Worm (Caenorhabditis elegans) whole organism, mixed stage, embryonic: ENCODE measurements around the gene alkb-8.

Experiments
- M03D4.4 ChIP-seq: sonication (generic microtip); optimal IDR thresholded peaks from 2 replicates; lab custom pipeline; 2017; ENCODE audit warnings: mild to moderate bottlenecking, missing genetic modification characterization, missing compliant biosample characterization
- bed-3 ChIP-seq: fragments of 200-800 bp; sonication (Bioruptor generic); optimal IDR thresholded peaks from 3 replicates; lab custom pipeline; 2018; ENCODE audit warnings: mild to moderate bottlenecking, missing genetic modification characterization, moderate library complexity, missing compliant biosample characterization
- blmp-1 ChIP-seq: fragments of 150-350 bp; optimal IDR thresholded peaks from 2 replicates; lab custom pipeline; 2014; ENCODE audit warnings: missing biosample characterization, missing genetic modification characterization
- ceh-39 ChIP-seq: fragments of 150-350 bp; optimal IDR thresholded peaks from 2 replicates; lab custom pipeline; 2014; ENCODE audit warnings: missing biosample characterization, missing genetic modification characterization
- ceh-43 ChIP-seq: fragments of 200-800 bp; sonication (Bioruptor generic); optimal IDR thresholded peaks from 2 replicates; lab custom pipeline; 2018; ENCODE audit warnings: mild to moderate bottlenecking, missing genetic modification characterization, moderate library complexity, missing compliant biosample characterization
- ceh-83 ChIP-seq: fragments of 200-800 bp; sonication (Bioruptor generic); optimal IDR thresholded peaks from 2 replicates; lab custom pipeline; 2018; ENCODE audit warnings: mild to moderate bottlenecking, missing genetic modification characterization, missing compliant biosample characterization
- ces-1 ChIP-seq: fragments of 150-350 bp; optimal IDR thresholded peaks from 2 replicates; lab custom pipeline; 2014; ENCODE audit warnings: missing biosample characterization, missing genetic modification reagents, missing genetic modification characterization
- cnd-1 ChIP-seq: fragments of 200-800 bp; sonication (Bioruptor generic); optimal IDR thresholded peaks from 2 replicates; lab custom pipeline; 2018; ENCODE audit warnings: mild to moderate bottlenecking, missing genetic modification characterization, missing compliant biosample characterization
- drap-1 ChIP-seq: fragments of 200-800 bp; sonication (Bioruptor generic); optimal IDR thresholded peaks from 3 replicates; lab custom pipeline; 2018; ENCODE audit warnings: mild to moderate bottlenecking, missing genetic modification characterization, missing compliant biosample characterization
- elt-3 ChIP-seq: fragments of 150-350 bp; optimal IDR thresholded peaks from 2 replicates; lab custom pipeline; 2014; ENCODE audit warnings: missing biosample characterization, missing genetic modification characterization
- flh-1 ChIP-seq: fragments of 200-800 bp; sonication (Bioruptor generic); optimal IDR thresholded peaks from 2 replicates; lab custom pipeline; 2018; ENCODE audit warnings: mild to moderate bottlenecking, missing genetic modification characterization, moderate library complexity, missing compliant biosample characterization
- ham-2 ChIP-seq: fragments of 200-800 bp; sonication (Bioruptor generic); optimal IDR thresholded peaks from 2 replicates; lab custom pipeline; 2018; ENCODE audit warnings: mild to moderate bottlenecking, missing genetic modification characterization, missing compliant biosample characterization
- hlh-1 ChIP-seq: fragments of 150-350 bp; optimal IDR thresholded peaks from 2 replicates; lab custom pipeline; 2014; ENCODE audit warnings: missing biosample characterization, missing genetic modification reagents, missing genetic modification characterization
- lin-13 ChIP-seq: fragments of 150-350 bp; optimal IDR thresholded peaks from 2 replicates; lab custom pipeline; 2014; ENCODE audit warnings: missing biosample characterization, missing genetic modification characterization
- lsy-2 ChIP-seq: fragments of 150-350 bp; optimal IDR thresholded peaks from 2 replicates; lab custom pipeline; 2014; ENCODE audit warnings: missing biosample characterization, missing genetic modification characterization
- mab-5 ChIP-seq: fragments of 150-350 bp; optimal IDR thresholded peaks from 2 replicates; lab custom pipeline; 2014; ENCODE audit warnings: missing biosample characterization, missing genetic modification characterization
- mep-1 ChIP-seq: fragments of 150-350 bp; optimal IDR thresholded peaks from 2 replicates; lab custom pipeline; 2017; ENCODE audit warnings: missing biosample characterization, missing genetic modification reagents, missing genetic modification characterization, inconsistent platforms
- nhr-12 ChIP-seq: fragments of 150-350 bp; optimal IDR thresholded peaks from 2 replicates; lab custom pipeline; 2014; ENCODE audit warnings: missing biosample characterization, missing genetic modification characterization
- nhr-2 ChIP-seq: fragments of 150-350 bp; optimal IDR thresholded peaks from 2 replicates; lab custom pipeline; 2014; ENCODE audit warnings: missing biosample characterization, missing genetic modification characterization
- nhr-237 ChIP-seq: fragments of 150-350 bp; optimal IDR thresholded peaks from 2 replicates; lab custom pipeline; 2014; ENCODE audit warnings: missing biosample characterization, missing genetic modification characterization
- nhr-28 ChIP-seq: fragments of 150-350 bp; optimal IDR thresholded peaks from 2 replicates; lab custom pipeline; 2014; ENCODE audit warnings: missing biosample characterization, missing genetic modification characterization
- pha-4 ChIP-seq: fragments of 150-350 bp; optimal IDR thresholded peaks from 2 replicates; lab custom pipeline; 2018; ENCODE audit warnings: missing biosample characterization, missing genetic modification reagents, missing genetic modification characterization
- sem-2 ChIP-seq: fragments of 200-800 bp; sonication (Bioruptor generic); optimal IDR thresholded peaks from 2 replicates; lab custom pipeline; 2018; ENCODE audit warnings: mild to moderate bottlenecking, missing genetic modification characterization, missing compliant biosample characterization
- snpc-4 ChIP-seq: fragments of 150-350 bp; optimal IDR thresholded peaks from 2 replicates; lab custom pipeline; 2014; ENCODE audit warnings: missing biosample characterization, missing genetic modification characterization
- sptf-1 ChIP-seq: sonication (generic microtip); optimal IDR thresholded peaks from 2 replicates; lab custom pipeline; 2017; ENCODE audit warnings: mild to moderate bottlenecking, missing genetic modification characterization, moderate library complexity, missing compliant biosample characterization
- tbx-8 ChIP-seq: fragments of 200-800 bp; sonication (Bioruptor generic); optimal IDR thresholded peaks from 2 replicates; lab custom pipeline; 2018; ENCODE audit warnings: mild to moderate bottlenecking, missing genetic modification characterization, moderate library complexity, missing compliant biosample characterization
- unc-62 ChIP-seq: fragments of 150-350 bp; optimal IDR thresholded peaks from 2 replicates; lab custom pipeline; 2014; ENCODE audit warnings: missing biosample characterization, missing genetic modification reagents, missing genetic modification characterization
- zip-8 ChIP-seq: fragments of 150-350 bp; optimal IDR thresholded peaks from 2 replicates; lab custom pipeline; 2014; ENCODE audit warnings: missing biosample characterization, missing genetic modification characterization
- ztf-11 ChIP-seq: fragments of 150-350 bp; optimal IDR thresholded peaks from 2 replicates; lab custom pipeline; 2014; ENCODE audit warnings: missing biosample characterization, missing genetic modification characterization

Gene alkb-8

ce11 chrIII:3730475-3730874 is 21.3 kb downstream of the alkb-8 start, which contains the start of gene F34D10.8:
Gene F34D10.8, plus strand, starts transcription at chrIII:3730775.
- TF ChIP-seq ham-2 (GFP tag; lab: Kevin White, UChicago), result no peak
- TF ChIP-seq sptf-1 (tag; lab: Kevin White, UChicago), result no peak
- no peak for TF ChIP-seq ceh-39 (tag; lab: Kevin White, UChicago)
- no peak for TF ChIP-seq M03D4.4 (tag; lab: Kevin White, UChicago)
- TF ChIP-seq sem-2, result no peak
- no peak for TF ChIP-seq ces-1 (GFP tag; lab: Kevin White, UChicago)

- TF ChIP-seq ceh-39 (tag; lab: Kevin White, UChicago), result no peak
- TF ChIP-seq ces-1 (GFP tag; lab: Kevin White, UChicago), result peak; percentile 53
- TF ChIP-seq blmp-1 (tag; lab: Kevin White, UChicago), result no peak
- TF ChIP-seq lsy-2, result peak; percentile 14
- peak; percentile 8 for TF ChIP-seq mep-1
- TF ChIP-seq, all 35 proteins: peak for 3
Observed at ce11 chrIII:3734007-3734406, 24.9 kb downstream of the alkb-8 start, which contains the start of gene F34D10.3. Gene F34D10.3, plus strand, starts transcription at chrIII:3734255.

ce11 chrIII:3734990-3735389 is 25.9 kb downstream of the alkb-8 start, which contains the start of gene evl-18:
Gene evl-18, minus strand, starts transcription at chrIII:3735039.
- TF ChIP-seq sem-2 (no peak), ceh-83 (GFP tag; lab: Kevin White, UChicago) (no peak), hlh-1 (tag; lab: Kevin White, UChicago) (no peak), mab-5 (tag; lab: Kevin White, UChicago) (no peak), zip-8 (tag; lab: Kevin White, UChicago) (peak; percentile 65), tbx-8 (GFP tag; lab: Kevin White, UChicago) (peak; percentile 2), pha-4 (peak; percentile 25), nhr-2 (tag; lab: Kevin White, UChicago) (peak; percentile 22)

- TF ChIP-seq sptf-1 (tag; lab: Kevin White, UChicago), result peak; percentile 37
- no peak for TF ChIP-seq lin-13 (tag; lab: Kevin White, UChicago)
- TF ChIP-seq hlh-1 (tag; lab: Kevin White, UChicago), result peak; percentile 88
- TF ChIP-seq cnd-1 (tag; lab: Kevin White, UChicago), result no peak
- TF ChIP-seq ceh-43 (GFP tag; lab: Kevin White, UChicago), result no peak
- TF ChIP-seq, all 35 proteins: peak for 2
Observed at ce11 chrIII:3735509-3736255, 26.6 kb downstream of the alkb-8 start.

ce11 chrIII:3736302-3736701 is 27.2 kb downstream of the alkb-8 start, which contains the start of gene F34D10.4:
Gene F34D10.4, plus strand, starts transcription at chrIII:3736602.
- TF ChIP-seq tbx-8 (GFP tag; lab: Kevin White, UChicago), result no peak
- no peak for TF ChIP-seq bed-3 (GFP tag; lab: Kevin White, UChicago)
- no peak for TF ChIP-seq mab-5 (tag; lab: Kevin White, UChicago)
- no peak for TF ChIP-seq cnd-1 (tag; lab: Kevin White, UChicago)
- TF ChIP-seq M03D4.4 (tag; lab: Kevin White, UChicago), result no peak
- TF ChIP-seq pha-4, result no peak
- TF ChIP-seq mep-1, result no peak
- no peak for TF ChIP-seq ham-2 (GFP tag; lab: Kevin White, UChicago)
- no peak for TF ChIP-seq nhr-237 (tag; lab: Kevin White, UChicago)
- no peak for TF ChIP-seq ztf-11 (tag; lab: Kevin White, UChicago)
- no peak for TF ChIP-seq drap-1 (GFP tag; lab: Kevin White, UChicago)
- no peak for TF ChIP-seq unc-62
- TF ChIP-seq flh-1, result no peak
- no peak for TF ChIP-seq hlh-1 (tag; lab: Kevin White, UChicago)
- TF ChIP-seq sem-2, result no peak
- TF ChIP-seq snpc-4 (tag; lab: Kevin White, UChicago), result no peak
- TF ChIP-seq elt-3 (tag; lab: Kevin White, UChicago), result no peak
- TF ChIP-seq nhr-28 (tag; lab: Kevin White, UChicago), result no peak
- TF ChIP-seq nhr-12 (tag; lab: Kevin White, UChicago), result no peak
- no peak for TF ChIP-seq ceh-39 (tag; lab: Kevin White, UChicago)
